Fruit fly (Drosophila melanogaster) whole organism: ENCODE data around the gene CG10165.
A peak's percentile ranks its signal among the peaks of the same experiment; 100 is the strongest.

ENCODE experiments used
- CG8478 ChIP-seq: fragments of >200 bp; optimal IDR thresholded peaks from 2 replicates; lab custom pipeline; 2018; ENCODE audit warnings: inconsistent platforms
- Dll ChIP-seq: fragments of >200 bp; optimal IDR thresholded peaks from 2 replicates; lab custom pipeline; 2017
- EcR ChIP-seq, 2 experiments: fragments of >200 bp; optimal IDR thresholded peaks; 2 replicates each; lab custom pipeline; 2017; ENCODE audit warnings: missing biosample characterization in 2 of 2, missing genetic modification characterization in 2 of 2, missing genetic modification reagents in 2 of 2
- pan ChIP-seq: fragments of >200 bp; optimal IDR thresholded peaks from 2 replicates; lab custom pipeline; 2017
- psq ChIP-seq: fragments of >200 bp; optimal IDR thresholded peaks from 2 replicates; lab custom pipeline; 2017
- usp ChIP-seq: fragments of >200 bp; optimal IDR thresholded peaks from 2 replicates; lab custom pipeline; 2017; ENCODE audit warnings: missing biosample characterization, missing genetic modification characterization, mixed read lengths

CG10165 gene

DNA sequence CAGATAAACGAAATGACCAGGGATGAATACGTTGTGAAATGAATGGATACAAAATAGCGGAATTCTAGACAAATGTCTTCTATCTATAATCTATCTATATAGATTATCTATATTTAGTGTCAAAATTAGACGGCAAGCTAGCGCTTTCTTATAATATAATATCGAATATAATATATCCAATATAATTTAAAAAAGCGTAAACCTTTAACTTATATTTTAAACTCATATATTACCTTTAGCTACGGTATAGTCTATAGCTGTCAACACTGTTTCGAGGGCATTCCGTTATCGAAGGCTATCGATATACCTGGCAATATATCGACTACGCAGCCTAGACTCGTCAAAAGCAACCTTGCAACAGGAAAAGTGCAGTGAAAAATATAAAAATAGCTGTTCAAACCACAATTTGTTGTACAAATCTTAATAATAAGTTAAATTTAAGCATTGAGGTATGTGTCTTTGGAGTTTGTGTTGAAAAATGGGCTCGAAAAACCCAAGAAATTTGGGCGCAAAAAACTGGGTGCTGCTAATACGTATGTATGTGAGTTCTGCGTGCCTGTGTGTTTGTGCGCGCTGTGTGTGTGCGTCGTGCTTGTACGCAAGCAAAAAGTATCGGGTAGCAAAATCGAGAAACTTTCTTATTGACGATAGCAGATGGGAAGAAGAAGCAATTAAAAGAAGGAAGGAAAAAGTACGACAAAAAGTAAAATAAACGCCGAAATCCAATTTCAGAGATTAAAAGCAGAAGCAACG lies 37.0 kb downstream of the CG10165 start, which contains the start of the genes swm and Ctu2:
swm (plus strand) TSS at position 318 of the 753 bp plus-strand sequence.
Ctu2 (minus strand) TSS at position 320 of the 753 bp plus-strand sequence.
- TF ChIP-seq Dll (lab: Kevin White, UChicago) (no peak), usp (no peak), CG8478 (lab: Kevin White, UChicago) (no peak), pan (lab: Kevin White, UChicago) (no peak), psq (lab: Kevin White, UChicago) (no peak)

DNA sequence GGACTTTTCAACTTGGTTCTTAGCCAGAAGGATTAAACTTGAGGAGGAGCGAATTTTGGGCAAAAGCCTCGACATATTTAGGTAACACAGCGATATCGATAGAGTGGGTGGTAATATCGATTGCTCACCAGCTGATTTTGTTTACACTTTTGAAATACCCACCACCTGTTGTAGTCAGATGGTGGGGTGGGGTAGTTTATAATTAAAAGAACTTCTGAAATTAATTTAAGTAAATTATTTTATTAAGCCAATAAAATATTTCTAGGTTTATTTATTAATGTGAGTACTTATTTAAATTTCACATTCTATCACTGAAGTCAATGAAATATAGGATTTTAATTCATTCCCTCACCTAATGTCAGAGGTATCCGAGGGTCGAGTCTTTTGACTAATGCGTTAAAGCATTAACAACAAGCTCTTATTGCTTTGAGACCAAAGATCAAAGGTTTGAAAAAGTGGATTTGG lies 40.1 kb downstream of the CG10165 start, which contains the start of the genes CG10194 and CG18094:
CG10194 (minus strand) TSS at position 108 of the 465 bp plus-strand sequence.
CG18094 (plus strand) TSS at position 266 of the 465 bp plus-strand sequence.
- TF ChIP-seq usp (no peak), pan (lab: Kevin White, UChicago) (peak; percentile 94)

DNA sequence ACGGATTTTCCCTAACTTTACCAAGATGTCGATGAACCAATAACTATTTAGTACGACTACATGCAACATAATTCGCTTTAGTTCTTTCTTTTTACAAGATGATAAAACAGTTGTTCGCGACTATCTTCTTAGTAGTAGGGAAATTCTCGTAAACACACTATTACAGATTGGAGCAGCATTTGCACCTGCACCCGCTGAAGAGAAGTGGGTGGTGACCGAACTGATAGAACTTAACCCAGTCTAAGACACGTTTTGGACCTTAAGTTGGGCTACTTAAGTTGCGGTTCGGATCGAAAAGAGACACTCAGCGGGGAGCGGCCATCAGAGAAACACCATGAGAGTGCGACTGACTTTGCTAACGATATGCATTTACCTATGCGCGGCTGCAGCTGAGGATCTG lies 42.9 kb downstream of the CG10165 start, which contains the start of gene CG13083:
CG13083 (plus strand) TSS at position 301 of the 400 bp plus-strand sequence.
- TF ChIP-seq Dll (lab: Kevin White, UChicago) = no peak

DNA sequence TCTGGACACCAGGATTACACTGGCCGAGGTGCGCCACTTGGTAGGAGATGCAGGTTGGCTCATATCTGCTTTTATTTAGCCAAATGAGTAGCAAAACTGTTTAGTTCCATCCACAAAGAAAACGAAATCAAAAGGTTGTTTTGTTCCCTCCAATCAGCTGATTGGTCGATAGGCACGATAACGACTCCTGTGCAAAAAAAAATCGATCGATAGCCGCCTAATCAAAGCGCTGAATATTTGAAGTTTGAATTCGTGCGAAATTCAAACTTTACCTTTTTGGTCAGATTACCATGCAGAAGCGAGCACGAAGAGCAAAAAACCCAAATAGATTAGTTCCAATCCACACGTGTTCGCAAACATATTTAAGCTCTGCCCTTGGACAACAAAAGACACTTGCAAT lies 45.6 kb downstream of the CG10165 start, which contains the start of the genes CG10195 and CG13084:
CG10195 (minus strand) TSS at position 167 of the 400 bp plus-strand sequence.
CG13084 (plus strand) TSS at position 392 of the 400 bp plus-strand sequence.
- TF ChIP-seq psq (lab: Kevin White, UChicago) = no peak
- TF ChIP-seq CG8478 (lab: Kevin White, UChicago) = no peak
- TF ChIP-seq usp = no peak

DNA sequence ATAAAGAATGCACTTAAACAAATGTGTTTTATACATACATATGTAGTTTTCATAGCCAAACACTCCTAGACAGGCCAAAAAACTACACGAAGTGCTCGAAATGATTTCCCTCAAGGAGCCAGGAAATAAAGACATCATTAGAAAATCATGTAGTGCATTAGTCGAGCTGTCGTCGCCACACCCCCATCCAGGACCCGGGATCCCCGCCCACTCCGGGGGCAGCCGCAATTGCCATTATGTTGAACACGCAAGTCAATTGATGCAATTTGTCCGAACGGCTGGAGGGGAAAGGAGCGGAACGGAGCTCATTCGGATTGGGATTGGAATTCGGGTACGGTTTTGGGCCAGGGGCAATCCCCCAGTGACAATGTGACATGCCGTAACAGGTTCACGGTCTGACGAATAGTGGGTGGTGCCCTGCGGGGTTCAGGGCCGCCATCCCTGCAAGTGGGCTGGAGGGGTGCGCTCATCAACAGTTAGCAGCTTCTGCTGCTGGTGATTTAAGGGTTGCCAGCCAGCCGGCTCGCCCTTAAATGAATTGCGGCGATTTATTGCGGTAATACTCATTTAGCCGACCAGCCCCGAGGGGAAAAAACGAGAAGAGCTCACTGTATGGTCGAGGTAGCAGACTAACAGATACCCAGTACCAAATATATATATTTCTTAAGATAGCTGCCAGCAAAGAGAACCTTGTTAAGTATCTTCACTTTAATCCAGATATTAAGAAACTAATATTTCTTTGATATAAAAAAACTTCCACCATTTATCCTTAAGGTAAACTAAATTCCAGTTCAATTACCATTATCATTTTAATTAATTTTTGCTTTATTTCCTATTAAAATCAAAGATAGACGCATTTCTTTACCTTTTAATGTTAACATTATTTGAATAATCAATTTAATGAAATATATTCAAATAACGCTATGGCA lies 49.4 kb downstream of the CG10165 start:
- TF ChIP-seq Dll (lab: Kevin White, UChicago) (no peak), psq (lab: Kevin White, UChicago) (no peak), usp (no peak), CG8478 (lab: Kevin White, UChicago) (no peak), EcR (GFP tag; optimal IDR thresholded peaks at IDR 0.05; lab: Kevin White, UChicago) (no peak), pan (lab: Kevin White, UChicago) (no peak)

DNA sequence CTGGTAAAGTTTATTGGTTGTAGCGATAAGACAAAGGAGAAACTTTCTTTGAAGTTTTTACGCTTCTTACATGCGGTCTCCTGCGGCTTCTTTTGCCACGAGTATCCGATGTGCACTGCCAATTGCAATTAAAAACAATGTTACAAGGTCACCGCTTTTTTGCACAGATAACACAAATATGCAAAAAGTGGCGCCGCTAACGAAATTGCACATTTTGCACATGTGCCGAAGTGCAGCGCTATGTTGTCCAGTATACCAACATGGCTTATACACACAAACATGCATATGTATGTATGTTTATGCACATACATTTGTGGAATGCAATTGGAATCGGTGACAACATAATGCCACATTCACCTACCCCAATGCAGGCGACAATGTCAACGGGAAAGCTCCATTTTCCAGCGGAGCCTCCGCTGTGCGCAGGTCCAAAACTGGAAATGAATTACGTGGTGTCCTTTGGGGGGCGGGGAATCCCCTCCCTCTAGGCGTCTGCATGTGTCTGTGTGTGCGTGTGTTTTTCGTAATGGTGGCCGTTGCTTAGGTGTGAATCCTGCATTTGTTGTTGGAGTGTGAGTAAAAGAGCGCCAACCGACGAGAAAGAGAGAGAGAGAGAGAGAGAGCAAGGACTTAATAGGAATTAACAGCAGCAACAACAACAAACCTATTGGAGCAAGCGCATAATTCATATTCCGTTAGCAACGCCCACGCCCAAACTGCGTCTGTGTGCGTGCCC lies 50.7 kb downstream of the CG10165 start:
- TF ChIP-seq CG8478 (lab: Kevin White, UChicago) (no peak), pan (lab: Kevin White, UChicago) (no peak), EcR (GFP tag; optimal IDR thresholded peaks at IDR 0.05; lab: Kevin White, UChicago) (no peak), usp (no peak), Dll (lab: Kevin White, UChicago) (no peak)
